Fruit fly (Drosophila melanogaster) whole organism, prepupa: Measurements from ENCODE around the gene CG13113.

Source experiments
- CG34406 ChIP-seq: fragments of 200-800 bp; sonication (Bioruptor generic); optimal IDR thresholded peaks from 3 replicates; lab custom pipeline; 2016; ENCODE audit warnings: missing biosample characterization, missing genetic modification characterization
- CG3919 ChIP-seq: fragments of 200-800 bp; sonication (Bioruptor generic); optimal IDR thresholded peaks from 3 replicates; lab custom pipeline; 2016; ENCODE audit warnings: missing biosample characterization, missing genetic modification characterization
- CG6792 ChIP-seq: fragments of 200-800 bp; sonication (Bioruptor generic); optimal IDR thresholded peaks from 3 replicates; lab custom pipeline; 2016; ENCODE audit warnings: missing biosample characterization, missing genetic modification characterization
- CG6854 ChIP-seq: fragments of 200-800 bp; sonication (Bioruptor generic); optimal IDR thresholded peaks from 2 replicates; lab custom pipeline; 2017; ENCODE audit warnings: missing biosample characterization, mild to moderate bottlenecking, missing genetic modification characterization
- CG8632 ChIP-seq: fragments of 200-800 bp; sonication (Bioruptor generic); optimal IDR thresholded peaks from 3 replicates; lab custom pipeline; 2016; ENCODE audit warnings: missing biosample characterization, missing genetic modification characterization
- Hr38 ChIP-seq: sonication (Bioruptor generic); optimal IDR thresholded peaks from 2 replicates; lab custom pipeline; 2016; ENCODE audit warnings: missing biosample characterization, missing genetic modification characterization
- OdsH ChIP-seq: fragments of 200-800 bp; sonication (Bioruptor generic); optimal IDR thresholded peaks from 3 replicates; lab custom pipeline; 2016; ENCODE audit warnings: missing biosample characterization, missing genetic modification characterization
- Smox ChIP-seq: fragments of 200-800 bp; sonication (Bioruptor generic); optimal IDR thresholded peaks from 3 replicates; lab custom pipeline; 2016; ENCODE audit warnings: missing biosample characterization, missing genetic modification characterization
- Sox102F ChIP-seq: fragments of 200-800 bp; sonication (Bioruptor generic); optimal IDR thresholded peaks from 2 replicates; lab custom pipeline; 2016; ENCODE audit warnings: missing biosample characterization, mild to moderate bottlenecking, missing genetic modification characterization
- Sox15 ChIP-seq: fragments of 200-800 bp; sonication (Bioruptor generic); optimal IDR thresholded peaks from 3 replicates; lab custom pipeline; 2016; ENCODE audit warnings: missing biosample characterization, missing genetic modification characterization
- eg ChIP-seq: fragments of 200-800 bp; sonication (Bioruptor generic); IDR thresholded peaks from 3 replicates; pipeline ENCODE4 v1.3.6; 2022; ENCODE audit warnings: missing biosample characterization, missing genetic modification characterization
- esn ChIP-seq: fragments of 200-800 bp; sonication (Bioruptor generic); optimal IDR thresholded peaks from 2 replicates; lab custom pipeline; 2016; ENCODE audit warnings: missing biosample characterization, mild to moderate bottlenecking, missing genetic modification characterization, moderate library complexity
- fd59A ChIP-seq: fragments of 200-800 bp; sonication (Bioruptor generic); optimal IDR thresholded peaks from 2 replicates; lab custom pipeline; 2017; ENCODE audit warnings: missing biosample characterization, mild to moderate bottlenecking, missing genetic modification characterization, missing genetic modification reagents

DNA sequence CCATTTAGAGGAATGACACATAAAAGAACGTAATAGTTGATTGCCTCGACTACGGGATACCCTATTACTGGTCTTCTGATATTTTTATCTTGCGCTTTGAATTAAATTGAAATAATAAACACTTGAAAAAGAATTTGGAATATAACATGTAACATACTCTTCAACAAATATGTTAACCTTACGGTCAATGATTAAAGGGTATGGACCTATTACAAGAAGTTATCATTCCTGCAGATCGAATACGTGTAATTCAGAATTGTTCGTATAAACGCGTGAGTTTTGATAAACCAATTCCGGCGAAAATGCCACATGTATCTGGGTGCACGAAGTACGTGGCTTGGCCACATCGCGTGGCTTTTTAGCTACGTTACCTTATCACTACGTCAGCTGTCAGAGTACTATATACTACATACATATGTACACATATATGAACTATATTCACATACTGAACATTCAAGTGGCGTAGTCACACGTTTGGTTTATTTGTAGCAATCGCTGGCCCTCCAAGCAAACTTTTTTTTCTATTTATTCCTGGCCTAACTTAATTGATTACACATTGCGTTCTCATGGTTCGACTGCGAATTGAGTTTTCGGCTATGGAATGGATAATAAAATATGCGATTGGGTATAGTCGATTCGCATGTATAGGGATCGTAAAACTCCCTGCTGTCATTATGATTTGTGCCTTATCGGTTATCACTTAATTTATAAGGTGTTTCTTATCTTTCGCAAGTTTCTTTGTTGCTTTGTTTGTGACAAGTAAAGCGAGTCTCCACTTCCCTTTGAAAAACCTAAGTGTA, 45.6 kb upstream of the CG13113 start:
- TF ChIP-seq eg (peak; percentile 57; the same call in 2 of the 3 replicates), Sox102F (peak; percentile 7), CG6792 (peak; percentile 40), esn (GFP tag; lab: Kevin White, UChicago) (peak; percentile 69), Smox (GFP tag; lab: Kevin White, UChicago) (peak; percentile 52), Hr38 (GFP tag; lab: Kevin White, UChicago) (no peak), CG34406 (GFP tag; lab: Kevin White, UChicago) (peak; percentile 53), Sox15 (GFP tag; lab: Kevin White, UChicago) (peak; percentile 32), CG3919 (GFP tag; lab: Kevin White, UChicago) (peak; percentile 54), OdsH (GFP tag; lab: Kevin White, UChicago) (peak; percentile 54), CG8632 (GFP tag; lab: Kevin White, UChicago) (peak; percentile 15), CG6854 (GFP tag; lab: Kevin White, UChicago) (no peak), fd59A (no peak)
